Worm (Caenorhabditis elegans): Measurements from ENCODE around the gene C50B8.4.

Gene C50B8.4

DNA sequence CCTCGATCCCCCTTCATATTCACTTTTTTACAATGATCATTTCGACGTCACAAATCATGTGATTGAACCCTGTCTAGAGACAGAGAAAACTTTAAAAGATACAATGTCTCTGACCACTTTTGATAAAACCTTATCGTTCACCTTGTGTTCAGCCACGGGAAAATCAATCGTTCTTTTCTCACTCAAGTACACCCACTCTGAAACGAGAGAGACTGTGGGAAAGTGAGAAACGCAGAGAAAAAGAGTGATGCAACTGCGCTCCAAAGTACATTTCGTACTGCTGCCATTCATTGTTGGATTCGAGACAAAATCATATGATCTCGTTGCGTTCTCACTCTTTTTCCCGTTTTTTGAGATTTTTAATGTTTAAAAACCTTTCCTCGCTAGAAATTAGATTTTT, 6.6 kb upstream of the C50B8.4 start (continued):
- no peak for TF ChIP-seq unc-62 (GFP tag; optimal IDR thresholded peaks at IDR 0.05)
- TF ChIP-seq sem-4 (tag; optimal IDR thresholded peaks at IDR 0.05) = peak; percentile 61
- TF ChIP-seq ama-1 (optimal IDR thresholded peaks at IDR 0.05) = peak; percentile 76
- TF ChIP-seq nhr-12 (tag; optimal IDR thresholded peaks at IDR 0.05) = no peak
- TF ChIP-seq nhr-11 (tag; optimal IDR thresholded peaks at IDR 0.05) = no peak
- peak; percentile 98 for TF ChIP-seq nhr-129 (tag; optimal IDR thresholded peaks at IDR 0.05)
- TF ChIP-seq nhr-6 (tag; optimal IDR thresholded peaks at IDR 0.05) = no peak
- TF ChIP-seq ztf-4 (tag; optimal IDR thresholded peaks at IDR 0.05) = peak; percentile 76
- TF ChIP-seq blmp-1 (tag; optimal IDR thresholded peaks at IDR 0.05; ENCODE audit: insufficient read depth) = peak; percentile 75
- no peak for TF ChIP-seq nhr-237 (tag; optimal IDR thresholded peaks at IDR 0.05)

DNA sequence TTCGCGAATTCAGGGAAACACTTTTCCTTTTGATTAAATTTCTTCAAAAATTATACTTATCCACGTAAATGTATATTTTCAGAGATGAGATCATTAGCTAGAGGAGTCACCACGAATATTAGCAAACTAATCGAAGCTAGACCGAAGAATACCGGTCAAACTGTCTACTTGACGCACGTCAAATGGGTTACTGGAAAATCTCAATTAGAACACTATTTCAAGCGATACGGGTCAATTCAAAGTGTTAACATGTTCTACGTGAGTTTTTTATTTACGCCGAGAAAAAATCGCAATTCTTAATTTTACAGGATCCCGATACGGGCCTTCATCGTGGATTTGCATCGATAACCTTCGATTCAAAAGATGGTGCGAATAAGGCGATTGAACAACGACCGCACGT, 6.0 kb upstream of the C50B8.4 start, which contains the start of gene slrp-1:
Gene slrp-1, plus strand, starts transcription at position 83 of the 400 bp plus-strand sequence.
- TF ChIP-seq alr-1 (tag; optimal IDR thresholded peaks at IDR 0.05) = no peak
- no peak for TF ChIP-seq nhr-6 (tag; optimal IDR thresholded peaks at IDR 0.05)
- no peak for TF ChIP-seq ztf-1 (GFP tag; conservative IDR thresholded peaks at IDR 0.05)
- no peak for TF ChIP-seq peb-1 (tag; optimal IDR thresholded peaks at IDR 0.05)
- TF ChIP-seq unc-55 (GFP tag; optimal IDR thresholded peaks at IDR 0.05) = no peak
- TF ChIP-seq Y55F3AM.14 (GFP tag; optimal IDR thresholded peaks at IDR 0.05) = no peak
- no peak for TF ChIP-seq ztf-4 (tag; optimal IDR thresholded peaks at IDR 0.05)
- no peak for TF ChIP-seq skn-1 (tag; optimal IDR thresholded peaks at IDR 0.05)
- no peak for TF ChIP-seq nhr-129 (tag; optimal IDR thresholded peaks at IDR 0.05)
- no peak for TF ChIP-seq dmd-4 (tag; optimal IDR thresholded peaks at IDR 0.05)
- TF ChIP-seq zag-1 (tag; optimal IDR thresholded peaks at IDR 0.05) = no peak
- TF ChIP-seq nhr-21 (tag; optimal IDR thresholded peaks at IDR 0.05) = no peak
- TF ChIP-seq C34F6.9 (tag; optimal IDR thresholded peaks at IDR 0.05) = no peak
- TF ChIP-seq mab-5 (tag; optimal IDR thresholded peaks at IDR 0.05) = no peak
- no peak for TF ChIP-seq mbf-1 (tag; optimal IDR thresholded peaks at IDR 0.05)
- no peak for TF ChIP-seq ZK546.5 (tag; optimal IDR thresholded peaks at IDR 0.05)

DNA sequence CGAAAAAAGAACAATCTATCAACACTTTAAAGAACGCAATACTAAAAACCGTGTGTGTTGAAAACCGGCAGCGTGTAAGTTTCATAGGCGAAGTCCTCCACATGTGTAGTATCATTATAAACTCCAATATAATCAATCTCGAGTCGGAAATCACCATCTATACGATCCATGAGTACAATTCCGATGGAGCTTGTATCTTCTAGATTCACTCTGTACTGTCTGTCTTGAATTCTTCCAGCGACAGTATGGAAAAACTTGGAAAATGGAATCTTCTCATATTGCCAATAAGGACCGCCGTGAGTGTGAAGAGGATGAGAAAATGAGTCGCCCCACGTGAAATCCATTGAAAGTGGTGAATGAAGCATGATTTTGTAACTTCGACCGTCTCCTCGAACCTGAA, 4.8 kb upstream of the C50B8.4 start:
- TF ChIP-seq C34F6.9 (tag; optimal IDR thresholded peaks at IDR 0.05) (no peak), skn-1 (tag; optimal IDR thresholded peaks at IDR 0.05) (no peak), elt-3 (tag; optimal IDR thresholded peaks at IDR 0.05) (no peak), lin-11 (tag; optimal IDR thresholded peaks at IDR 0.05) (no peak), lsy-2 (tag; optimal IDR thresholded peaks at IDR 0.05) (peak in 1 of 2 experiments; percentile 11), ZK546.5 (tag; optimal IDR thresholded peaks at IDR 0.05) (no peak), sma-9 (GFP tag; optimal IDR thresholded peaks at IDR 0.05) (no peak), sma-9 (tag; optimal IDR thresholded peaks at IDR 0.05) (no peak), nhr-23 (tag; optimal IDR thresholded peaks at IDR 0.05) (no peak), blmp-1 (tag; optimal IDR thresholded peaks at IDR 0.05; ENCODE audit: insufficient read depth) (no peak), crh-2 (tag; optimal IDR thresholded peaks at IDR 0.05) (no peak), mab-5 (tag; optimal IDR thresholded peaks at IDR 0.05) (no peak), nhr-25 (tag; optimal IDR thresholded peaks at IDR 0.05) (no peak), lin-39 (tag; optimal IDR thresholded peaks at IDR 0.05) (no peak), nhr-12 (tag; optimal IDR thresholded peaks at IDR 0.05) (no peak), Y55F3AM.14 (GFP tag; optimal IDR thresholded peaks at IDR 0.05) (peak; percentile 30), elt-1 (tag; optimal IDR thresholded peaks at IDR 0.05) (no peak), ztf-1 (GFP tag; conservative IDR thresholded peaks at IDR 0.05) (no peak), ztf-4 (tag; optimal IDR thresholded peaks at IDR 0.05) (no peak), lin-13 (GFP tag; optimal IDR thresholded peaks at IDR 0.05) (no peak), R02D3.7 (tag; optimal IDR thresholded peaks at IDR 0.05) (no peak), fos-1 (tag; optimal IDR thresholded peaks at IDR 0.05) (no peak), gmeb-1 (tag; optimal IDR thresholded peaks at IDR 0.05) (no peak), mdl-1 (tag; optimal IDR thresholded peaks at IDR 0.05) (no peak), nhr-6 (tag; optimal IDR thresholded peaks at IDR 0.05) (no peak), unc-55 (GFP tag; optimal IDR thresholded peaks at IDR 0.05) (no peak), nhr-129 (tag; optimal IDR thresholded peaks at IDR 0.05) (peak; percentile 1), unc-62 (GFP tag; optimal IDR thresholded peaks at IDR 0.05) (no peak), zag-1 (tag; optimal IDR thresholded peaks at IDR 0.05) (no peak), nhr-11 (tag; optimal IDR thresholded peaks at IDR 0.05) (no peak), egl-27 (tag; optimal IDR thresholded peaks at IDR 0.05) (no peak), ama-1 (optimal IDR thresholded peaks at IDR 0.05) (peak; percentile 19), ceh-82 (tag; optimal IDR thresholded peaks at IDR 0.05) (no peak), peb-1 (tag; optimal IDR thresholded peaks at IDR 0.05) (no peak), F13H6.1 (tag; optimal IDR thresholded peaks at IDR 0.05) (no peak), nhr-77 (tag; optimal IDR thresholded peaks at IDR 0.05) (no peak), snpc-4 (tag; optimal IDR thresholded peaks at IDR 0.05) (no peak), unc-39 (tag; optimal IDR thresholded peaks at IDR 0.05) (no peak), alr-1 (tag; optimal IDR thresholded peaks at IDR 0.05) (no peak), nhr-21 (tag; optimal IDR thresholded peaks at IDR 0.05) (peak; percentile 15), nhr-237 (tag; optimal IDR thresholded peaks at IDR 0.05) (no peak), sem-4 (tag; optimal IDR thresholded peaks at IDR 0.05) (no peak), mbf-1 (tag; optimal IDR thresholded peaks at IDR 0.05) (no peak), sma-3 (GFP tag; optimal IDR thresholded peaks at IDR 0.05) (peak; percentile 25)

All from whole organism, L2 larva.